Worm (Caenorhabditis elegans) whole organism, young adult: Measurements from ENCODE around the gene F25A2.1.

Experiments
- B0019.2 ChIP-seq: fragments of 200-800 bp; sonication (Bioruptor generic); conservative IDR thresholded peaks from 2 replicates; pipeline ENCODE4 v1.3.6; 2022; ENCODE audit warnings: missing genetic modification reagents, missing genetic modification characterization, missing compliant biosample characterization
- B0035.1 ChIP-seq: sonication (generic microtip); optimal IDR thresholded peaks from 2 replicates; lab custom pipeline; 2016; ENCODE audit warnings: missing genetic modification characterization, mild to moderate bottlenecking, missing compliant biosample characterization, missing genotype, missing genetic modification reagents
- F37B4.10 ChIP-seq: fragments of 200-800 bp; sonication (Bioruptor generic); IDR thresholded peaks from 2 replicates; pipeline ENCODE4 v1.3.6; 2022; ENCODE audit warnings: missing genetic modification characterization, missing compliant biosample characterization
- F52B5.7 ChIP-seq: sonication (generic microtip); optimal IDR thresholded peaks from 2 replicates; lab custom pipeline; 2016; ENCODE audit warnings: mild to moderate bottlenecking, missing genetic modification characterization, missing compliant biosample characterization
- Y53F4B.3 ChIP-seq: fragments of 200-800 bp; sonication (Bioruptor generic); IDR thresholded peaks from 2 replicates; pipeline ENCODE4 v1.3.6; 2022; ENCODE audit warnings: missing genetic modification reagents, missing genetic modification characterization, missing compliant biosample characterization
- Y53G8AR.9 ChIP-seq: fragments of 200-800 bp; sonication (Bioruptor generic); conservative IDR thresholded peaks from 2 replicates; pipeline ENCODE4 v1.3.6; 2022; ENCODE audit warnings: missing genetic modification reagents, missing genetic modification characterization, missing compliant biosample characterization
- Y79H2A.3 ChIP-seq: fragments of 200-800 bp; sonication (Bioruptor generic); conservative IDR thresholded peaks from 2 replicates; pipeline ENCODE4 v1.3.6; 2022; ENCODE audit warnings: missing genetic modification reagents, missing genetic modification characterization, missing compliant biosample characterization
- Y95B8A.8 ChIP-seq: fragments of 200-800 bp; sonication (Bioruptor generic); IDR thresholded peaks from 2 replicates; pipeline ENCODE4 v1.3.6; 2022; ENCODE audit warnings: missing genetic modification reagents, missing genetic modification characterization, missing compliant biosample characterization
- ama-1 ChIP-seq, 3 experiments: fragments of 150-350 bp in 1 of 3; sonication (generic microtip) in 2 of 3; optimal IDR thresholded peaks; 2 replicates each; lab custom pipeline; 2014 to 2018; ENCODE audit warnings: missing biosample characterization in 2 of 3, missing genetic modification characterization in 2 of 3, missing genetic modification reagents in 2 of 3
- aptf-3 ChIP-seq: fragments of 200-800 bp; sonication (Bioruptor generic); IDR thresholded peaks from 2 replicates; pipeline ENCODE4 v1.3.6; 2022; ENCODE audit warnings: missing genetic modification characterization, missing compliant biosample characterization
- attf-6 ChIP-seq: fragments of 200-800 bp; sonication (Bioruptor generic); IDR thresholded peaks from 2 replicates; pipeline ENCODE4 v1.3.6; 2022; ENCODE audit warnings: missing genetic modification reagents, missing genetic modification characterization, missing compliant biosample characterization
- bed-2 ChIP-seq: fragments of 200-800 bp; sonication (Bioruptor generic); IDR thresholded peaks from 2 replicates; pipeline ENCODE4 v1.3.6; 2022; ENCODE audit warnings: missing genetic modification reagents, missing genetic modification characterization, missing compliant biosample characterization
- ccch-3 ChIP-seq: fragments of 200-800 bp; sonication (Bioruptor generic); optimal IDR thresholded peaks from 2 replicates; lab custom pipeline; 2018; ENCODE audit warnings: mild to moderate bottlenecking, missing genetic modification characterization, missing compliant biosample characterization
- cebp-2 ChIP-seq: fragments of 200-800 bp; sonication (Bioruptor generic); IDR thresholded peaks from 2 replicates; pipeline ENCODE4 v1.3.6; 2022; ENCODE audit warnings: missing genetic modification characterization, missing compliant biosample characterization
- ceh-91 ChIP-seq: fragments of 200-800 bp; sonication (Bioruptor generic); IDR thresholded peaks from 2 replicates; pipeline ENCODE4 v1.3.6; 2022; ENCODE audit warnings: missing genetic modification reagents, missing genetic modification characterization, missing compliant biosample characterization
- efl-1 ChIP-seq: fragments of 150-350 bp; optimal IDR thresholded peaks from 2 replicates; lab custom pipeline; 2014; ENCODE audit warnings: missing biosample characterization, missing genetic modification reagents, missing genetic modification characterization
- egl-44 ChIP-seq: fragments of 200-800 bp; sonication (Bioruptor generic); IDR thresholded peaks from 2 replicates; pipeline ENCODE4 v1.3.6; 2022; ENCODE audit warnings: missing genetic modification reagents, missing genetic modification characterization, missing compliant biosample characterization
- ets-4 ChIP-seq: fragments of 200-800 bp; sonication (Bioruptor generic); optimal IDR thresholded peaks from 2 replicates; lab custom pipeline; 2018; ENCODE audit warnings: mild to moderate bottlenecking, missing genetic modification characterization, missing compliant biosample characterization
- gei-17 ChIP-seq: fragments of 200-800 bp; sonication (Bioruptor generic); optimal IDR thresholded peaks from 2 replicates; lab custom pipeline; 2018; ENCODE audit warnings: mild to moderate bottlenecking, missing genetic modification characterization, missing compliant biosample characterization
- hlh-12 ChIP-seq: sonication (generic microtip); optimal IDR thresholded peaks from 2 replicates; lab custom pipeline; 2016; ENCODE audit warnings: missing genetic modification characterization, missing compliant biosample characterization
- hsf-1 ChIP-seq: fragments of 200-800 bp; sonication (Bioruptor generic); IDR thresholded peaks from 2 replicates; pipeline ENCODE4 v1.3.6; 2022; ENCODE audit warnings: missing genetic modification reagents, missing genetic modification characterization, missing compliant biosample characterization
- lag-1 ChIP-seq: fragments of 200-800 bp; sonication (Bioruptor generic); IDR thresholded peaks from 2 replicates; pipeline ENCODE4 v1.3.6; 2022; ENCODE audit warnings: missing genetic modification reagents, missing genetic modification characterization, missing compliant biosample characterization
- lin-26 ChIP-seq: fragments of 200-800 bp; sonication (Bioruptor generic); IDR thresholded peaks from 2 replicates; pipeline ENCODE4 v1.3.6; 2022; ENCODE audit warnings: missing genetic modification reagents, missing genetic modification characterization, missing compliant biosample characterization
- lin-40 ChIP-seq: sonication (generic microtip); optimal IDR thresholded peaks from 2 replicates; lab custom pipeline; 2016; ENCODE audit warnings: missing genetic modification characterization, mild to moderate bottlenecking, missing compliant biosample characterization, missing genotype, missing genetic modification reagents
- lin-54 ChIP-seq: fragments of 200-800 bp; sonication (Bioruptor generic); optimal IDR thresholded peaks from 2 replicates; lab custom pipeline; 2018; ENCODE audit warnings: mild to moderate bottlenecking, missing genetic modification characterization, missing compliant biosample characterization
- madf-8 ChIP-seq: fragments of 200-800 bp; sonication (Bioruptor generic); conservative IDR thresholded peaks from 2 replicates; pipeline ENCODE4 v1.3.6; 2022; ENCODE audit warnings: missing genetic modification reagents, missing genetic modification characterization, missing compliant biosample characterization
- mxl-1 ChIP-seq: sonication (generic microtip); optimal IDR thresholded peaks from 2 replicates; lab custom pipeline; 2016; ENCODE audit warnings: missing genetic modification characterization, missing compliant biosample characterization
- nfya-2 ChIP-seq: fragments of 200-800 bp; sonication (Bioruptor generic); IDR thresholded peaks from 2 replicates; pipeline ENCODE4 v1.3.6; 2022; ENCODE audit warnings: missing genetic modification reagents, missing genetic modification characterization, missing compliant biosample characterization
- repo-1 ChIP-seq: sonication (generic microtip); optimal IDR thresholded peaks from 2 replicates; lab custom pipeline; 2017; ENCODE audit warnings: mild to moderate bottlenecking, missing genetic modification characterization, missing compliant biosample characterization
- rpc-1 ChIP-seq, 2 experiments: fragments of 150-350 bp in 1 of 2; sonication (generic microtip) in 1 of 2; optimal IDR thresholded peaks; 2 replicates each; lab custom pipeline; 2014 to 2018; ENCODE audit warnings: missing biosample characterization in 1 of 2, missing genetic modification characterization in 1 of 2, missing genetic modification reagents in 1 of 2, missing genotype in 1 of 2
- snpc-1.1 ChIP-seq: sonication (generic microtip); optimal IDR thresholded peaks from 2 replicates; lab custom pipeline; 2017; ENCODE audit warnings: missing genetic modification characterization, mild to moderate bottlenecking, missing compliant biosample characterization, antibody characterized with exemption, moderate library complexity, missing genotype, missing genetic modification reagents; ENCODE audit not compliant: insufficient read depth
- snpc-1.3 ChIP-seq: sonication (generic microtip); optimal IDR thresholded peaks from 2 replicates; lab custom pipeline; 2017; ENCODE audit warnings: missing genetic modification characterization, mild to moderate bottlenecking, missing compliant biosample characterization, antibody characterized with exemption, moderate library complexity, missing genotype, missing genetic modification reagents; ENCODE audit not compliant: insufficient read depth
- somi-1 ChIP-seq: fragments of 200-800 bp; sonication (Bioruptor generic); optimal IDR thresholded peaks from 2 replicates; lab custom pipeline; 2018; ENCODE audit warnings: mild to moderate bottlenecking, missing genetic modification characterization, missing compliant biosample characterization
- xnd-1 ChIP-seq: sonication (generic microtip); optimal IDR thresholded peaks from 2 replicates; lab custom pipeline; 2016; ENCODE audit warnings: missing genotype, missing genetic modification reagents, missing genetic modification characterization, missing compliant biosample characterization
- zfh-2 ChIP-seq: fragments of 200-800 bp; sonication (Bioruptor generic); conservative IDR thresholded peaks from 2 replicates; pipeline ENCODE4 v1.3.6; 2022; ENCODE audit warnings: missing genetic modification reagents, missing genetic modification characterization, missing compliant biosample characterization
- ztf-22 ChIP-seq: fragments of 200-800 bp; sonication (Bioruptor generic); optimal IDR thresholded peaks from 2 replicates; lab custom pipeline; 2018; ENCODE audit warnings: mild to moderate bottlenecking, missing genetic modification characterization, moderate library complexity, missing compliant biosample characterization
- ztf-25 ChIP-seq: fragments of 200-800 bp; sonication (Bioruptor generic); IDR thresholded peaks from 2 replicates; pipeline ENCODE4 v1.3.6; 2022; ENCODE audit warnings: missing genetic modification reagents, missing genetic modification characterization, missing compliant biosample characterization
- ztf-26 ChIP-seq: sonication (generic microtip); optimal IDR thresholded peaks from 2 replicates; lab custom pipeline; 2017; ENCODE audit warnings: missing genetic modification characterization, missing compliant biosample characterization

F25A2.1 gene

ce11 chrV:1151324-1151742 lies 28.0 kb upstream of the F25A2.1 start (continued):
- no peak for TF ChIP-seq rpc-1 (optimal IDR thresholded peaks at IDR 0.05; lab: Kevin White, UChicago)
- no peak for TF ChIP-seq rpc-1 (tag; optimal IDR thresholded peaks at IDR 0.05; lab: Kevin White, UChicago)
- peak; percentile 96 for TF ChIP-seq B0035.1 (tag; lab: Kevin White, UChicago)
- peak; percentile 98 for TF ChIP-seq F37B4.10 (GFP tag; lab: Robert Waterston, UW)
- TF ChIP-seq hlh-12 (tag; lab: Kevin White, UChicago): no peak
- TF ChIP-seq ztf-22 (GFP tag; lab: Kevin White, UChicago): peak; percentile 99
- TF ChIP-seq repo-1 (tag; lab: Kevin White, UChicago): peak; percentile 99
- peak; percentile 99 for TF ChIP-seq lin-40
- peak; percentile 35 for TF ChIP-seq efl-1 (GFP tag; lab: Kevin White, UChicago)
- peak; percentile 86 for TF ChIP-seq bed-2 (GFP tag; lab: Robert Waterston, UW)
- peak; percentile 68; the same call in 1 of the 2 replicates for TF ChIP-seq hsf-1 (GFP tag; lab: Robert Waterston, UW)
- TF ChIP-seq somi-1 (GFP tag; lab: Kevin White, UChicago): peak; percentile 99
- TF ChIP-seq snpc-1.3 (tag; lab: Kevin White, UChicago): no peak
- TF ChIP-seq Y53G8AR.9 (GFP tag; lab: Robert Waterston, UW): peak; percentile 99
- TF ChIP-seq F52B5.7: peak; percentile 95
- peak; percentile 100 for TF ChIP-seq zfh-2 (GFP tag; lab: Robert Waterston, UW)
- TF ChIP-seq ama-1 (optimal IDR thresholded peaks at IDR 0.05; lab: Kevin White, UChicago): no peak
- peak in 1 of 2 experiments; percentile 58 for TF ChIP-seq ama-1 (GFP tag; optimal IDR thresholded peaks at IDR 0.05; lab: Kevin White, UChicago)
- peak; percentile 94 for TF ChIP-seq lin-26 (GFP tag; lab: Robert Waterston, UW)
- peak; percentile 99 for TF ChIP-seq ets-4
- TF ChIP-seq B0019.2 (GFP tag; lab: Robert Waterston, UW): peak; percentile 65; the same call in 1 of the 2 replicates
- TF ChIP-seq ceh-91 (GFP tag; lab: Robert Waterston, UW): 0 out of 2 replicates have a peak, but pooled peaks have one; percentile 34
- peak; percentile 94 for TF ChIP-seq lin-54
- peak; percentile 94 for TF ChIP-seq Y95B8A.8
- peak; percentile 66; the same call in 1 of the 2 replicates for TF ChIP-seq attf-6 (GFP tag; lab: Robert Waterston, UW)
- TF ChIP-seq ztf-25 (GFP tag; lab: Robert Waterston, UW): no peak
- no peak for TF ChIP-seq Y79H2A.3
- peak; percentile 19 for TF ChIP-seq ccch-3 (GFP tag; lab: Kevin White, UChicago)
- TF ChIP-seq gei-17: peak; percentile 94
- no peak for TF ChIP-seq Y53F4B.3 (GFP tag; lab: Robert Waterston, UW)
- TF ChIP-seq cebp-2: peak; percentile 95
- 0 out of 2 replicates have a peak, but pooled peaks have one; percentile 17 for TF ChIP-seq aptf-3
- no peak for TF ChIP-seq xnd-1 (tag; lab: Kevin White, UChicago)
- no peak for TF ChIP-seq snpc-1.1
- TF ChIP-seq lag-1 (GFP tag; lab: Robert Waterston, UW): peak; percentile 85; the same call in 1 of the 2 replicates
- TF ChIP-seq ztf-26 (tag; lab: Kevin White, UChicago): peak; percentile 99
- no peak for TF ChIP-seq madf-8 (GFP tag; lab: Robert Waterston, UW)
- TF ChIP-seq nfya-2 (GFP tag; lab: Robert Waterston, UW): no peak
- TF ChIP-seq mxl-1: no peak

ce11 chrV:1151830-1152229 lies 27.5 kb upstream of the F25A2.1 start:
- no peak for TF ChIP-seq ceh-91 (GFP tag; lab: Robert Waterston, UW)
- peak; percentile 50 for TF ChIP-seq ama-1 (optimal IDR thresholded peaks at IDR 0.05; lab: Kevin White, UChicago)
- no peak for TF ChIP-seq ama-1 (GFP tag; optimal IDR thresholded peaks at IDR 0.05; lab: Kevin White, UChicago)
- TF ChIP-seq egl-44: 0 out of 2 replicates have a peak, but pooled peaks have one; percentile 31
- TF ChIP-seq, all 124 proteins: peak for 2
